Worm (Caenorhabditis elegans) whole organism, mixed stage, embryonic: ENCODE data around the gene C41G6.12.

Experiments
- ces-1 ChIP-seq: fragments of 150-350 bp; optimal IDR thresholded peaks from 2 replicates; lab custom pipeline; 2014; ENCODE audit warnings: missing biosample characterization, missing genetic modification reagents, missing genetic modification characterization
- elt-1 ChIP-seq: sonication (generic microtip); optimal IDR thresholded peaks from 2 replicates; lab custom pipeline; 2017; ENCODE audit warnings: missing genetic modification characterization, mild to moderate bottlenecking, missing compliant biosample characterization, antibody characterized with exemption, moderate library complexity, borderline replicate concordance; ENCODE audit not compliant: insufficient read depth
- lin-13 ChIP-seq: fragments of 150-350 bp; optimal IDR thresholded peaks from 2 replicates; lab custom pipeline; 2014; ENCODE audit warnings: missing biosample characterization, missing genetic modification characterization
- lin-32 ChIP-seq: fragments of 200-800 bp; sonication (Bioruptor generic); optimal IDR thresholded peaks from 2 replicates; lab custom pipeline; 2018; ENCODE audit warnings: mild to moderate bottlenecking, missing genetic modification characterization, missing compliant biosample characterization
- mep-1 ChIP-seq: fragments of 150-350 bp; optimal IDR thresholded peaks from 2 replicates; lab custom pipeline; 2017; ENCODE audit warnings: missing biosample characterization, missing genetic modification reagents, missing genetic modification characterization, inconsistent platforms
- nhr-28 ChIP-seq: fragments of 150-350 bp; optimal IDR thresholded peaks from 2 replicates; lab custom pipeline; 2014; ENCODE audit warnings: missing biosample characterization, missing genetic modification characterization
- pha-4 ChIP-seq: fragments of 150-350 bp; optimal IDR thresholded peaks from 2 replicates; lab custom pipeline; 2018; ENCODE audit warnings: missing biosample characterization, missing genetic modification reagents, missing genetic modification characterization
- snpc-4 ChIP-seq: fragments of 150-350 bp; optimal IDR thresholded peaks from 2 replicates; lab custom pipeline; 2014; ENCODE audit warnings: missing biosample characterization, missing genetic modification characterization
- unc-39 ChIP-seq: fragments of 150-350 bp; optimal IDR thresholded peaks from 2 replicates; lab custom pipeline; 2014; ENCODE audit warnings: missing biosample characterization, missing genetic modification characterization
- ztf-11 ChIP-seq: fragments of 150-350 bp; optimal IDR thresholded peaks from 2 replicates; lab custom pipeline; 2014; ENCODE audit warnings: missing biosample characterization, missing genetic modification characterization

DNA sequence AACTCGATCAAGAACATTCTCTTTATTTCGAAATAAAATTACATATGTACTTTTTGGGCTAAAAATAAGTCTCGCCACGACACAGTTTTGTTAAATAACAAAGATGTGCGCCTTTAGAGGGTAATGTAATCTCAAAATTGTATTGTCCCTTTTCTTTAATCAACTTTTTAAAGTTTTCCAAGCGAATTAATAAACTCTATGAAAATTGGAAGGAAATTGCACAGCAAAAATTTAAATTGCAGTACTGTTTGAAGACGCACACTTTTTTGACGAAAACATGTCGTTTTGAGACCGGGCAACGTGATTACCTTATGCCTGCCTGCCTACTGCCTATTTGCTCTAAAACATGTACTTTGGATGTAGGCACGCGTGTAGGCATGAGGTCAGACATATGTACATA, 15.6 kb downstream of the C41G6.12 start:
- no peak for TF ChIP-seq ces-1 (GFP tag; lab: Kevin White, UChicago)
- no peak for TF ChIP-seq elt-1 (tag; lab: Kevin White, UChicago)
- no peak for TF ChIP-seq ztf-11
- no peak for TF ChIP-seq nhr-28 (tag; lab: Kevin White, UChicago)
- no peak for TF ChIP-seq snpc-4 (tag; lab: Kevin White, UChicago)
- no peak for TF ChIP-seq mep-1
- no peak for TF ChIP-seq pha-4 (tag; lab: Kevin White, UChicago)
- no peak for TF ChIP-seq unc-39
- TF ChIP-seq lin-13 (tag; lab: Kevin White, UChicago) = no peak
- TF ChIP-seq lin-32 (GFP tag; lab: Kevin White, UChicago) = no peak
